Worm (Caenorhabditis elegans) whole organism, mixed stage, embryonic: ENCODE measurements around the gene B0563.5.

Source experiments
- blmp-1 ChIP-seq: fragments of 150-350 bp; optimal IDR thresholded peaks from 2 replicates; lab custom pipeline; 2014; ENCODE audit warnings: missing biosample characterization, missing genetic modification characterization
- ceh-39 ChIP-seq: fragments of 150-350 bp; optimal IDR thresholded peaks from 2 replicates; lab custom pipeline; 2014; ENCODE audit warnings: missing biosample characterization, missing genetic modification characterization
- ceh-43 ChIP-seq: fragments of 200-800 bp; sonication (Bioruptor generic); optimal IDR thresholded peaks from 2 replicates; lab custom pipeline; 2018; ENCODE audit warnings: mild to moderate bottlenecking, missing genetic modification characterization, moderate library complexity, missing compliant biosample characterization
- ceh-83 ChIP-seq: fragments of 200-800 bp; sonication (Bioruptor generic); optimal IDR thresholded peaks from 2 replicates; lab custom pipeline; 2018; ENCODE audit warnings: mild to moderate bottlenecking, missing genetic modification characterization, missing compliant biosample characterization
- ces-1 ChIP-seq: fragments of 150-350 bp; optimal IDR thresholded peaks from 2 replicates; lab custom pipeline; 2014; ENCODE audit warnings: missing biosample characterization, missing genetic modification reagents, missing genetic modification characterization
- cnd-1 ChIP-seq: fragments of 200-800 bp; sonication (Bioruptor generic); optimal IDR thresholded peaks from 2 replicates; lab custom pipeline; 2018; ENCODE audit warnings: mild to moderate bottlenecking, missing genetic modification characterization, missing compliant biosample characterization
- drap-1 ChIP-seq: fragments of 200-800 bp; sonication (Bioruptor generic); optimal IDR thresholded peaks from 3 replicates; lab custom pipeline; 2018; ENCODE audit warnings: mild to moderate bottlenecking, missing genetic modification characterization, missing compliant biosample characterization
- elt-3 ChIP-seq: fragments of 150-350 bp; optimal IDR thresholded peaks from 2 replicates; lab custom pipeline; 2014; ENCODE audit warnings: missing biosample characterization, missing genetic modification characterization
- flh-1 ChIP-seq: fragments of 200-800 bp; sonication (Bioruptor generic); optimal IDR thresholded peaks from 2 replicates; lab custom pipeline; 2018; ENCODE audit warnings: mild to moderate bottlenecking, missing genetic modification characterization, moderate library complexity, missing compliant biosample characterization
- ham-2 ChIP-seq: fragments of 200-800 bp; sonication (Bioruptor generic); optimal IDR thresholded peaks from 2 replicates; lab custom pipeline; 2018; ENCODE audit warnings: mild to moderate bottlenecking, missing genetic modification characterization, missing compliant biosample characterization
- hlh-1 ChIP-seq: fragments of 150-350 bp; optimal IDR thresholded peaks from 2 replicates; lab custom pipeline; 2014; ENCODE audit warnings: missing biosample characterization, missing genetic modification reagents, missing genetic modification characterization
- lin-32 ChIP-seq: fragments of 200-800 bp; sonication (Bioruptor generic); optimal IDR thresholded peaks from 2 replicates; lab custom pipeline; 2018; ENCODE audit warnings: mild to moderate bottlenecking, missing genetic modification characterization, missing compliant biosample characterization
- lsy-2 ChIP-seq: fragments of 150-350 bp; optimal IDR thresholded peaks from 2 replicates; lab custom pipeline; 2014; ENCODE audit warnings: missing biosample characterization, missing genetic modification characterization
- mab-5 ChIP-seq: fragments of 150-350 bp; optimal IDR thresholded peaks from 2 replicates; lab custom pipeline; 2014; ENCODE audit warnings: missing biosample characterization, missing genetic modification characterization
- mep-1 ChIP-seq: fragments of 150-350 bp; optimal IDR thresholded peaks from 2 replicates; lab custom pipeline; 2017; ENCODE audit warnings: missing biosample characterization, missing genetic modification reagents, missing genetic modification characterization, inconsistent platforms
- mls-2 ChIP-seq: sonication (generic microtip); optimal IDR thresholded peaks from 2 replicates; lab custom pipeline; 2016; ENCODE audit warnings: mild to moderate bottlenecking, missing genetic modification characterization, moderate library complexity, missing compliant biosample characterization
- nhr-12 ChIP-seq: fragments of 150-350 bp; optimal IDR thresholded peaks from 2 replicates; lab custom pipeline; 2014; ENCODE audit warnings: missing biosample characterization, missing genetic modification characterization
- nhr-237 ChIP-seq: fragments of 150-350 bp; optimal IDR thresholded peaks from 2 replicates; lab custom pipeline; 2014; ENCODE audit warnings: missing biosample characterization, missing genetic modification characterization
- nhr-28 ChIP-seq: fragments of 150-350 bp; optimal IDR thresholded peaks from 2 replicates; lab custom pipeline; 2014; ENCODE audit warnings: missing biosample characterization, missing genetic modification characterization
- nhr-76 ChIP-seq: sonication (generic microtip); optimal IDR thresholded peaks from 2 replicates; lab custom pipeline; 2017; ENCODE audit warnings: missing biosample characterization, missing genetic modification characterization
- pha-4 ChIP-seq: fragments of 150-350 bp; optimal IDR thresholded peaks from 2 replicates; lab custom pipeline; 2018; ENCODE audit warnings: missing biosample characterization, missing genetic modification reagents, missing genetic modification characterization
- sem-2 ChIP-seq: fragments of 200-800 bp; sonication (Bioruptor generic); optimal IDR thresholded peaks from 2 replicates; lab custom pipeline; 2018; ENCODE audit warnings: mild to moderate bottlenecking, missing genetic modification characterization, missing compliant biosample characterization
- sptf-1 ChIP-seq: sonication (generic microtip); optimal IDR thresholded peaks from 2 replicates; lab custom pipeline; 2017; ENCODE audit warnings: mild to moderate bottlenecking, missing genetic modification characterization, moderate library complexity, missing compliant biosample characterization
- tbx-8 ChIP-seq: fragments of 200-800 bp; sonication (Bioruptor generic); optimal IDR thresholded peaks from 2 replicates; lab custom pipeline; 2018; ENCODE audit warnings: mild to moderate bottlenecking, missing genetic modification characterization, moderate library complexity, missing compliant biosample characterization
- unc-120 ChIP-seq: sonication (generic microtip); optimal IDR thresholded peaks from 2 replicates; lab custom pipeline; 2017; ENCODE audit warnings: missing genetic modification characterization, missing compliant biosample characterization; ENCODE audit not compliant: poor library complexity, severe bottlenecking
- unc-39 ChIP-seq: fragments of 150-350 bp; optimal IDR thresholded peaks from 2 replicates; lab custom pipeline; 2014; ENCODE audit warnings: missing biosample characterization, missing genetic modification characterization
- unc-62 ChIP-seq: fragments of 150-350 bp; optimal IDR thresholded peaks from 2 replicates; lab custom pipeline; 2014; ENCODE audit warnings: missing biosample characterization, missing genetic modification reagents, missing genetic modification characterization
- zip-8 ChIP-seq: fragments of 150-350 bp; optimal IDR thresholded peaks from 2 replicates; lab custom pipeline; 2014; ENCODE audit warnings: missing biosample characterization, missing genetic modification characterization

The B0563.5 gene

DNA sequence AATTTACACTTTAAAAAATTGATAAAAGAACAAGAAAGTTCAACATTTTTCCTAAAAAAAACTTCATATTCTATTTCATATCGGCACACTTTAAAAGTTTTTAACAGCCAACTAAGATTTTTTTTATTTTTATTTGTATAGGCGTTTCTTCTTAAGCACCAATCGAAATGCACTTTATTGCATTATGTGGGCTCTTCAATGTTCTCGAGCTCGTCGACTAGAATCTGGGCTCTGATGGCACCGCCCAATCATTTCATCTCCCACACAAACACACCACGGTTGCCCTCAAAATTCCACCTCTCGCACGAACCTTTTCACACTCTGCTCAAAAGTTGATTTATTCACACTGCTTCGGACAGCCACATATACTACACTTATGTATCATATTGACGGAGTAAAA, 8.5 kb upstream of the B0563.5 start, which contains the start of gene B0563.6:
B0563.6 (plus strand) TSS at position 301 of the 400 bp plus-strand sequence.
- TF ChIP-seq unc-62 (no peak), zip-8 (no peak), tbx-8 (GFP tag; lab: Kevin White, UChicago) (no peak), lin-32 (GFP tag; lab: Kevin White, UChicago) (no peak), elt-3 (tag; lab: Kevin White, UChicago) (no peak), cnd-1 (tag; lab: Kevin White, UChicago) (no peak), pha-4 (tag; lab: Kevin White, UChicago) (no peak), ceh-83 (GFP tag; lab: Kevin White, UChicago) (no peak), blmp-1 (tag; lab: Kevin White, UChicago) (no peak), lsy-2 (no peak), mep-1 (tag; lab: Kevin White, UChicago) (no peak), ces-1 (GFP tag; lab: Kevin White, UChicago) (no peak), hlh-1 (tag; lab: Kevin White, UChicago) (no peak)
- TF ChIP-seq, all 35 proteins: peak for 0

DNA sequence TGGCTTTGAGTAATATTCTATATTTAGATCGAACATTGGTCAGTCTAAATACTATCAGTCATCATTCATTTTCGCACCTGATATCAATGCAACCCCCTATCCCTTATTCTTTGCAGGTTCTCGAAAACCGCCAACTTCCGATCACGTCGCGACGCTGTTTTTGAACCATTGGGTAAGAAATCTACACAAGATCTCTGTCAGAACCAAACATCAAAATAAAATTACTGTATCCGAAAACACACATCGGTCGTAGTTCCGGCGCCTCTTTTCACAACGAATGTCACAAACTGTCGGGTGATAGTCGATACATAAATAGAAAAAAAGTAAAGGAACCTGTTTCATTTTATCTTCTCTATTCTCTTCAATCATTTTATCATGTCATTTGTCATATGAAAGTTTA, 1.0 kb downstream of the B0563.5 start:
- no peak for TF ChIP-seq blmp-1 (tag; lab: Kevin White, UChicago)
- TF ChIP-seq nhr-76 = no peak
- TF ChIP-seq flh-1 (GFP tag; lab: Kevin White, UChicago) = no peak
- no peak for TF ChIP-seq mab-5 (tag; lab: Kevin White, UChicago)
- TF ChIP-seq unc-62 = no peak
- no peak for TF ChIP-seq pha-4 (tag; lab: Kevin White, UChicago)
- TF ChIP-seq lsy-2 = no peak
- no peak for TF ChIP-seq elt-3 (tag; lab: Kevin White, UChicago)
- TF ChIP-seq mls-2 (tag; lab: Kevin White, UChicago) = no peak
- TF ChIP-seq drap-1 = no peak

DNA sequence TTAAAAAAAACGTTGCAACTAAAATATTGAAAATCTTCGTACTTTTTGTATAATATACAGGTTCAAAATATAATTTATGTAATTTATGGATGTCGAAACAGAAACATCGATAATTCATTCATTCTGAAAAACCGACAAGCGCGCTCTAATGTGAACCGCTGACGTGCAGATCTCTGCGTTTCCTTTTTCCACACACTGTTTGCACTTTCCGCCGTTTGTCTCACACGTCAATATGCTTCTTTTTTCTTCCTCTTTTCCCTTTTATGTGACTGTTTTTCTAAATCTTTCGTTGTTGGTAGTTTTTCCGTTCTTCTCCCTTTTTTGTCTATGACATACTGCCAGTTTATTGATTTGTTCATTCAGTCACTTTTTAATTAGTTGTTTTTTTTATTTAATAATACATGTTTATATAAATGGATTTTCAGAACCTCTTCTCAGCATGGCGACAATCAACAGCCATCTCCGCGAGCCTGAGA, 4.4 kb downstream of the B0563.5 start, which contains the start of gene tmbi-4:
tmbi-4 (plus strand) TSS at position 426 of the 476 bp plus-strand sequence.
- TF ChIP-seq drap-1 (no peak), nhr-12 (tag; lab: Kevin White, UChicago) (no peak), ceh-39 (tag; lab: Kevin White, UChicago) (peak; percentile 44), sptf-1 (tag; lab: Kevin White, UChicago) (no peak), nhr-237 (tag; lab: Kevin White, UChicago) (no peak), hlh-1 (tag; lab: Kevin White, UChicago) (peak; percentile 59), sem-2 (GFP tag; lab: Kevin White, UChicago) (no peak), elt-3 (tag; lab: Kevin White, UChicago) (no peak), mls-2 (tag; lab: Kevin White, UChicago) (no peak), flh-1 (GFP tag; lab: Kevin White, UChicago) (no peak), ces-1 (GFP tag; lab: Kevin White, UChicago) (peak; percentile 44), ceh-83 (GFP tag; lab: Kevin White, UChicago) (no peak), unc-39 (tag; lab: Kevin White, UChicago) (no peak), nhr-28 (tag; lab: Kevin White, UChicago) (no peak), lsy-2 (no peak), mep-1 (tag; lab: Kevin White, UChicago) (peak; percentile 26)

DNA sequence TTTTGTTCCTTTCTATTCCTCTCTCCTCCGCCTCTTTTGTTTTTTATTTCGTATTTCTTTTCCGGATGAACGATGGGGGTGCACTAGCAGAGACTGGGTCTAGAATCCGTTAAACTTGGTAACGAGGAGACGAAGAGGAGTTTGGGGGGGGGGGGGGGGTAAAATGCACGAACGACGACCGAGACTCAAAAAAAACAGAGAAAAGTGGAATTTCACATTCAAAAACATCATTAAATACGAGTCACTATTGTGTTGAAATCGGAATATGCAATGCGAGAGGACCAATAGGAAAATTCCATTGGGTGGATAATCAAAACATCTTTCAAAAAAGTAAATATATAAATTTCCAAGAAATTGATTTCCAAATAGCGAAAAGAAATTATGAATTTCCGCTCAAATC, 8.3 kb downstream of the B0563.5 start, which contains the start of gene B0563.7:
B0563.7 (minus strand) TSS at position 101 of the 400 bp plus-strand sequence.
- TF ChIP-seq sem-2 (GFP tag; lab: Kevin White, UChicago) = no peak
- no peak for TF ChIP-seq ham-2
- TF ChIP-seq lin-32 (GFP tag; lab: Kevin White, UChicago) = no peak
- no peak for TF ChIP-seq unc-39 (tag; lab: Kevin White, UChicago)
- no peak for TF ChIP-seq drap-1

DNA sequence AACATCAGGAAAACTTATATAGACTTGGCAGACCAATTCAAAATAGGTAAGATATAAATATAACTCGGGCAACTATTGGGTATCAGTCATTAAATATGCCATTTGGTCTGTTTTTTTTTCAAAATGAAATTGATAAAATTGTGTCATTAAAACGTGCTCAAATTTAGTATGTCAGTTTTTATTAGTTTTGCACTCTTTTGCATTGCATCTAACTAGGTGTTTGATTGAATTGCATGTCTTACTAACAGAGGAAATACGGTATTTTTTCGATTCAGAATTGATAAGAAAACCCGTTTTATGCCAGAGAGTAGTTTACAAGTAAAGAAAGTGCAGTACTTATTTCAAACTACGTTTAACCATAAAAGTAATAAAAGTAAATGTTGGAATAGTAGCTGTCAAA, 9.8 kb downstream of the B0563.5 start:
- TF ChIP-seq ceh-43 = no peak
- no peak for TF ChIP-seq nhr-76
- TF ChIP-seq unc-62 = no peak

DNA sequence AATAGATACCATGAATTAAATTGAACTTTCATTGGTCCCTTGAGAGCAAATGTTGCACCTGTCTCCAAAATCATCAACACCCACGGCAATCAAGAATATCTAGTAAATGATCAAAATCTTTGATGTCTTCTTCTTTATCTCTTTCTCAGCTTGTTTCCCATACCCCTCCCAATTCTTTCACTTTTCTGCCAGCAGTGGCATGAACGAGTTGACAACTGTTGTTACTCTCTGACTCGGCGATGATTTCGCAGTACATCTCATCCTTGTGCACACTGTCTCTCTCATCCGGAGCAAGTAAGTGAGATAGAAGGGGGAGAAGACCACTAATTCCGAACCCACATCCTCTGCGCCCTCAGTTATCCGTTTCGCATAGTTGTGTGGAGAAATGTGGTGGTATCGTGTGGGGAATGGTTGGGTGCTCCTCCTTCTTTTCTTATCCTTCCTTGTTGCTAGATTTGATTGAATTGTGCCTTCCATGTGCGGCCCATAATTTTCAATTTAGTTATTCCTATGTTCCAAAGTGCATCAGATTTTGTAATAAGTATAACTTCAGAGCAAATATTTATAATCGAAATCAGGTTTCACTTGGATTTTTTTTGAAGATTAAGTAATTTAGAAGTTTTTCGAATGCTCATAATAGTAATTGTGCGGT, 15.4 kb downstream of the B0563.5 start:
- peak; percentile 96 for TF ChIP-seq hlh-1 (tag; lab: Kevin White, UChicago)
- TF ChIP-seq ces-1 (GFP tag; lab: Kevin White, UChicago) = peak; percentile 88
- no peak for TF ChIP-seq mab-5 (tag; lab: Kevin White, UChicago)
- TF ChIP-seq flh-1 (GFP tag; lab: Kevin White, UChicago) = no peak
- no peak for TF ChIP-seq sptf-1 (tag; lab: Kevin White, UChicago)
- TF ChIP-seq ceh-83 (GFP tag; lab: Kevin White, UChicago) = no peak
- TF ChIP-seq unc-120 (tag; lab: Kevin White, UChicago) = peak; percentile 73
- TF ChIP-seq unc-62 = peak; percentile 66
